Worm (Caenorhabditis elegans) whole organism, early embryonic: ENCODE data around the gene T06A1.1.

Experiments
- aly-1 ChIP-seq: sonication (generic microtip); optimal IDR thresholded peaks from 2 replicates; lab custom pipeline; 2016; ENCODE audit warnings: missing genetic modification characterization, missing compliant biosample characterization
- ama-1 ChIP-seq: fragments of 150-350 bp; optimal IDR thresholded peaks from 2 replicates; lab custom pipeline; 2014
- ets-7 ChIP-seq: sonication (generic microtip); optimal IDR thresholded peaks from 2 replicates; lab custom pipeline; 2016; ENCODE audit warnings: missing genotype, missing genetic modification characterization, missing compliant biosample characterization
- flt-1 ChIP-seq: fragments of 200-800 bp; sonication (Bioruptor generic); IDR thresholded peaks from 2 replicates; pipeline ENCODE4 v1.3.6; 2022; ENCODE audit warnings: missing genetic modification characterization, missing compliant biosample characterization
- hmg-4 ChIP-seq: fragments of 200-800 bp; sonication (Bioruptor generic); optimal IDR thresholded peaks from 2 replicates; lab custom pipeline; 2018; ENCODE audit warnings: mild to moderate bottlenecking, missing genetic modification characterization, missing compliant biosample characterization
- scrt-1 ChIP-seq: fragments of 200-800 bp; sonication (Bioruptor generic); IDR thresholded peaks from 2 replicates; pipeline ENCODE4 v1.3.6; 2022; ENCODE audit warnings: missing genetic modification characterization, missing compliant biosample characterization
- sea-1 ChIP-seq: fragments of 200-800 bp; sonication (Bioruptor generic); conservative IDR thresholded peaks from 2 replicates; pipeline ENCODE4 v1.3.6; 2022; ENCODE audit warnings: missing genetic modification characterization, missing compliant biosample characterization
- tbx-11 ChIP-seq: fragments of 200-800 bp; sonication (Bioruptor generic); IDR thresholded peaks from 2 replicates; pipeline ENCODE4 v1.3.6; 2022; ENCODE audit warnings: missing genetic modification characterization, missing compliant biosample characterization
- tbx-37 ChIP-seq: fragments of 200-800 bp; sonication (Bioruptor generic); conservative IDR thresholded peaks from 2 replicates; pipeline ENCODE4 v1.3.6; 2022; ENCODE audit warnings: missing genetic modification reagents, missing genetic modification characterization, missing compliant biosample characterization
- tra-4 ChIP-seq: sonication (generic microtip); optimal IDR thresholded peaks from 2 replicates; lab custom pipeline; 2017; ENCODE audit warnings: missing genetic modification characterization, missing compliant biosample characterization

DNA sequence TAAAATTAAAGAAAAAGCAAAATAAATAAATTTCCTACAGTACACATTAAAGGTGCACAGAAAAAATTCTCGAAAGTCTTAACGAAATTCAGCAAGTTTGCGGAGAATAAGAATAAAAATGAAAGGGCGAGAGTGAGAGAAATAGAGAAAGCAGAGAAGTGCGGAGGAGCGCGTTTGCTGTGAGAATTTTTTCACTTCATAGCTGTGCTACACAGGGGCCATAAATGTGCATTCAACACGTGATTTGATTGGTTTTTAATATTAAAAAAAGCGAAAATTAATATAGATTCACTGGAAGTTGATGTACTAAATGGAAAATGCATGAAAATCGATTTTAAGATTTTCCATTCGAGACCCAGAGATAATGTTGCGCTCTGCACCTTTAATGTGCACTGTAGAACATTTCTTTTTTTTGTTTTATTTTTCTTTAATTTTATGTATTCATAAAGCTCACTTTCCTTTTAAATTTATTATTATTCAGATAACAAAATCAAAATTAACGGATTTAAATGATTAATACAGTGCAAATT, 7.3 kb downstream of the T06A1.1 start, which contains the start of gene Y32G9A.2:
- TF ChIP-seq scrt-1 (GFP tag; lab: Robert Waterston, UW): no peak
- TF ChIP-seq ama-1 (lab: Kevin White, UChicago): no peak
- TF ChIP-seq tbx-11: no peak
- TF ChIP-seq sea-1 (GFP tag; lab: Robert Waterston, UW): no peak
- no peak for TF ChIP-seq hmg-4 (GFP tag; lab: Kevin White, UChicago)
- TF ChIP-seq ets-7 (tag; lab: Kevin White, UChicago): no peak
- TF ChIP-seq flt-1 (GFP tag; lab: Robert Waterston, UW): no peak
- no peak for TF ChIP-seq tra-4
- TF ChIP-seq tbx-37: no peak
- no peak for TF ChIP-seq aly-1 (tag; lab: Kevin White, UChicago)
